Worm (Caenorhabditis elegans) whole organism, young adult: Measurements from ENCODE around the gene jamp-1.

ENCODE experiments used
- B0261.1 ChIP-seq: sonication (generic microtip); optimal IDR thresholded peaks from 2 replicates; lab custom pipeline; 2016; ENCODE audit warnings: mild to moderate bottlenecking, missing genetic modification characterization, moderate library complexity, missing compliant biosample characterization
- C17E4.6 ChIP-seq: fragments of 200-800 bp; sonication (Bioruptor generic); IDR thresholded peaks from 2 replicates; pipeline ENCODE4 v1.3.6; 2022; ENCODE audit warnings: missing genetic modification reagents, missing genetic modification characterization, missing compliant biosample characterization
- F49E8.2 ChIP-seq: sonication (generic microtip); optimal IDR thresholded peaks from 3 replicates; lab custom pipeline; 2017; ENCODE audit warnings: missing genetic modification characterization, mild to moderate bottlenecking, missing compliant biosample characterization, antibody characterized with exemption, moderate library complexity; ENCODE audit not compliant: insufficient read depth
- F52B5.7 ChIP-seq: sonication (generic microtip); optimal IDR thresholded peaks from 2 replicates; lab custom pipeline; 2016; ENCODE audit warnings: mild to moderate bottlenecking, missing genetic modification characterization, missing compliant biosample characterization
- K11D2.4 ChIP-seq: fragments of 200-800 bp; sonication (Bioruptor generic); IDR thresholded peaks from 2 replicates; pipeline ENCODE4 v1.3.6; 2022; ENCODE audit warnings: missing genetic modification reagents, missing genetic modification characterization, missing compliant biosample characterization
- Y53F4B.3 ChIP-seq: fragments of 200-800 bp; sonication (Bioruptor generic); IDR thresholded peaks from 2 replicates; pipeline ENCODE4 v1.3.6; 2022; ENCODE audit warnings: missing genetic modification reagents, missing genetic modification characterization, missing compliant biosample characterization
- Y79H2A.3 ChIP-seq: fragments of 200-800 bp; sonication (Bioruptor generic); conservative IDR thresholded peaks from 2 replicates; pipeline ENCODE4 v1.3.6; 2022; ENCODE audit warnings: missing genetic modification reagents, missing genetic modification characterization, missing compliant biosample characterization
- Y95B8A.8 ChIP-seq: fragments of 200-800 bp; sonication (Bioruptor generic); IDR thresholded peaks from 2 replicates; pipeline ENCODE4 v1.3.6; 2022; ENCODE audit warnings: missing genetic modification reagents, missing genetic modification characterization, missing compliant biosample characterization
- ZK185.1 ChIP-seq: sonication (generic microtip); optimal IDR thresholded peaks from 2 replicates; lab custom pipeline; 2016; ENCODE audit warnings: mild to moderate bottlenecking, missing genetic modification characterization, missing compliant biosample characterization; ENCODE audit not compliant: poor library complexity, severe bottlenecking
- akir-1 ChIP-seq: fragments of 200-800 bp; sonication (Bioruptor generic); optimal IDR thresholded peaks from 2 replicates; lab custom pipeline; 2018; ENCODE audit warnings: mild to moderate bottlenecking, missing genetic modification characterization, moderate library complexity, missing compliant biosample characterization
- atf-7 ChIP-seq: sonication (generic microtip); optimal IDR thresholded peaks from 2 replicates; lab custom pipeline; 2017; ENCODE audit warnings: mild to moderate bottlenecking, missing genetic modification characterization, missing compliant biosample characterization
- athp-1 ChIP-seq: sonication (generic microtip); optimal IDR thresholded peaks from 2 replicates; lab custom pipeline; 2017; ENCODE audit warnings: mild to moderate bottlenecking, missing genetic modification characterization, missing compliant biosample characterization
- ccch-3 ChIP-seq: fragments of 200-800 bp; sonication (Bioruptor generic); optimal IDR thresholded peaks from 2 replicates; lab custom pipeline; 2018; ENCODE audit warnings: mild to moderate bottlenecking, missing genetic modification characterization, missing compliant biosample characterization
- cebp-1 ChIP-seq, 2 experiments: fragments of 200-800 bp in 1 of 2; sonication (Bioruptor generic) in 1 of 2; sonication (generic microtip) in 1 of 2; IDR thresholded peaks in 1 of 2; optimal IDR thresholded peaks in 1 of 2; 2 replicates each; pipeline versions ENCODE4 v1.3.6 to Lab custom; 2017 to 2022; ENCODE audit warnings: missing compliant biosample characterization in 2 of 2, missing genetic modification characterization in 2 of 2, mild to moderate bottlenecking in 1 of 2, missing genetic modification reagents in 1 of 2, moderate library complexity in 1 of 2
- cebp-2 ChIP-seq: fragments of 200-800 bp; sonication (Bioruptor generic); IDR thresholded peaks from 2 replicates; pipeline ENCODE4 v1.3.6; 2022; ENCODE audit warnings: missing genetic modification characterization, missing compliant biosample characterization
- dox-1 ChIP-seq: fragments of 200-800 bp; sonication (Bioruptor generic); IDR thresholded peaks from 2 replicates; pipeline ENCODE4 v1.3.6; 2022; ENCODE audit warnings: missing genetic modification reagents, missing genetic modification characterization, missing compliant biosample characterization
- dpff-1 ChIP-seq: sonication (generic microtip); optimal IDR thresholded peaks from 2 replicates; lab custom pipeline; 2017; ENCODE audit warnings: mild to moderate bottlenecking, missing genetic modification characterization, missing compliant biosample characterization
- egl-18 ChIP-seq: fragments of 200-800 bp; sonication (Bioruptor generic); IDR thresholded peaks from 2 replicates; pipeline ENCODE4 v1.3.6; 2022; ENCODE audit warnings: missing genetic modification reagents, missing genetic modification characterization, missing compliant biosample characterization
- egrh-3 ChIP-seq: fragments of 200-800 bp; sonication (Bioruptor generic); IDR thresholded peaks from 2 replicates; pipeline ENCODE4 v1.3.6; 2022; ENCODE audit warnings: missing genetic modification reagents, missing genetic modification characterization, missing compliant biosample characterization
- ekl-4 ChIP-seq: fragments of 200-800 bp; sonication (Bioruptor generic); IDR thresholded peaks from 2 replicates; pipeline ENCODE4 v1.3.6; 2022; ENCODE audit warnings: missing genetic modification reagents, missing genetic modification characterization, missing compliant biosample characterization
- ets-4 ChIP-seq: fragments of 200-800 bp; sonication (Bioruptor generic); optimal IDR thresholded peaks from 2 replicates; lab custom pipeline; 2018; ENCODE audit warnings: mild to moderate bottlenecking, missing genetic modification characterization, missing compliant biosample characterization
- hlh-12 ChIP-seq: sonication (generic microtip); optimal IDR thresholded peaks from 2 replicates; lab custom pipeline; 2016; ENCODE audit warnings: missing genetic modification characterization, missing compliant biosample characterization
- hmg-20 ChIP-seq: fragments of 200-800 bp; sonication (Bioruptor generic); IDR thresholded peaks from 2 replicates; pipeline ENCODE4 v1.3.6; 2022; ENCODE audit warnings: missing genetic modification reagents, missing genetic modification characterization, missing compliant biosample characterization
- let-526 ChIP-seq: fragments of 200-800 bp; sonication (Bioruptor generic); IDR thresholded peaks from 2 replicates; pipeline ENCODE4 v1.3.6; 2022; ENCODE audit warnings: missing genetic modification reagents, missing genetic modification characterization, missing compliant biosample characterization
- lin-26 ChIP-seq: fragments of 200-800 bp; sonication (Bioruptor generic); IDR thresholded peaks from 2 replicates; pipeline ENCODE4 v1.3.6; 2022; ENCODE audit warnings: missing genetic modification reagents, missing genetic modification characterization, missing compliant biosample characterization
- lin-35 ChIP-seq, 3 experiments: fragments of 150-350 bp in 2 of 3; sonication (generic microtip) in 1 of 3; optimal IDR thresholded peaks; 2 replicates each; lab custom pipeline; 2014 to 2018; ENCODE audit warnings: missing biosample characterization in 3 of 3, missing genetic modification characterization in 3 of 3, missing genetic modification reagents in 3 of 3
- lsy-27 ChIP-seq: sonication (generic microtip); optimal IDR thresholded peaks from 2 replicates; lab custom pipeline; 2017; ENCODE audit warnings: missing genetic modification characterization, mild to moderate bottlenecking, missing compliant biosample characterization, antibody characterized with exemption, missing genotype, borderline replicate concordance; ENCODE audit not compliant: insufficient read depth
- madf-10 ChIP-seq: sonication (generic microtip); optimal IDR thresholded peaks from 2 replicates; lab custom pipeline; 2016; ENCODE audit warnings: mild to moderate bottlenecking, missing genetic modification characterization, missing compliant biosample characterization
- madf-8 ChIP-seq: fragments of 200-800 bp; sonication (Bioruptor generic); conservative IDR thresholded peaks from 2 replicates; pipeline ENCODE4 v1.3.6; 2022; ENCODE audit warnings: missing genetic modification reagents, missing genetic modification characterization, missing compliant biosample characterization
- mes-4 ChIP-seq: sonication (generic microtip); optimal IDR thresholded peaks from 2 replicates; lab custom pipeline; 2016; ENCODE audit warnings: missing genotype, missing genetic modification characterization, missing compliant biosample characterization
- mxl-1 ChIP-seq: sonication (generic microtip); optimal IDR thresholded peaks from 2 replicates; lab custom pipeline; 2016; ENCODE audit warnings: missing genetic modification characterization, missing compliant biosample characterization
- nfya-2 ChIP-seq: fragments of 200-800 bp; sonication (Bioruptor generic); IDR thresholded peaks from 2 replicates; pipeline ENCODE4 v1.3.6; 2022; ENCODE audit warnings: missing genetic modification reagents, missing genetic modification characterization, missing compliant biosample characterization
- nfyb-1 ChIP-seq: fragments of 200-800 bp; sonication (Bioruptor generic); IDR thresholded peaks from 2 replicates; pipeline ENCODE4 v1.3.6; 2022; ENCODE audit warnings: missing genetic modification reagents, missing genetic modification characterization, missing compliant biosample characterization
- nhr-27 ChIP-seq: fragments of 200-800 bp; sonication (Bioruptor generic); optimal IDR thresholded peaks from 2 replicates; lab custom pipeline; 2018; ENCODE audit warnings: mild to moderate bottlenecking, missing genetic modification characterization, moderate library complexity, missing compliant biosample characterization
- rec-8 ChIP-seq, 2 experiments: sonication (generic microtip); optimal IDR thresholded peaks; 2 replicates each; lab custom pipeline; 2016; ENCODE audit warnings: mild to moderate bottlenecking in 2 of 2, missing genetic modification characterization in 2 of 2, missing genetic modification reagents in 2 of 2, missing genotype in 2 of 2, missing biosample characterization in 1 of 2, missing compliant biosample characterization in 1 of 2, moderate library complexity in 1 of 2
- sea-2 ChIP-seq: fragments of 200-800 bp; sonication (Bioruptor generic); IDR thresholded peaks from 2 replicates; pipeline ENCODE4 v1.3.6; 2022; ENCODE audit warnings: missing genetic modification characterization, missing compliant biosample characterization
- snpc-1.1 ChIP-seq: sonication (generic microtip); optimal IDR thresholded peaks from 2 replicates; lab custom pipeline; 2017; ENCODE audit warnings: missing genetic modification characterization, mild to moderate bottlenecking, missing compliant biosample characterization, antibody characterized with exemption, moderate library complexity, missing genotype, missing genetic modification reagents; ENCODE audit not compliant: insufficient read depth
- snpc-3.4 ChIP-seq: sonication (generic microtip); optimal IDR thresholded peaks from 2 replicates; lab custom pipeline; 2017; ENCODE audit warnings: missing genetic modification characterization, mild to moderate bottlenecking, missing compliant biosample characterization, antibody characterized with exemption, moderate library complexity, missing genotype, missing genetic modification reagents
- snpc-4 ChIP-seq, 5 experiments: fragments of 150-350 bp in 1 of 5; sonication (generic microtip) in 4 of 5; optimal IDR thresholded peaks; 2 replicates each; lab custom pipeline; 2014 to 2018; ENCODE audit warnings: missing genetic modification characterization in 5 of 5, missing biosample characterization in 3 of 5, antibody characterized with exemption in 2 of 5, mild to moderate bottlenecking in 2 of 5, missing compliant biosample characterization in 2 of 5, missing genotype in 2 of 5, moderate library complexity in 2 of 5, missing genetic modification reagents in 1 of 5
- somi-1 ChIP-seq: fragments of 200-800 bp; sonication (Bioruptor generic); optimal IDR thresholded peaks from 2 replicates; lab custom pipeline; 2018; ENCODE audit warnings: mild to moderate bottlenecking, missing genetic modification characterization, missing compliant biosample characterization
- tbx-9 ChIP-seq: sonication (generic microtip); optimal IDR thresholded peaks from 2 replicates; lab custom pipeline; 2016; ENCODE audit warnings: borderline replicate concordance, missing genetic modification characterization, inconsistent platforms, missing compliant biosample characterization
- zfh-2 ChIP-seq: fragments of 200-800 bp; sonication (Bioruptor generic); conservative IDR thresholded peaks from 2 replicates; pipeline ENCODE4 v1.3.6; 2022; ENCODE audit warnings: missing genetic modification reagents, missing genetic modification characterization, missing compliant biosample characterization
- zim-3 ChIP-seq: sonication (generic microtip); optimal IDR thresholded peaks from 2 replicates; lab custom pipeline; 2017; ENCODE audit warnings: mild to moderate bottlenecking, missing genetic modification characterization, moderate library complexity, missing compliant biosample characterization
- ztf-18 ChIP-seq: sonication (generic microtip); optimal IDR thresholded peaks from 2 replicates; lab custom pipeline; 2016; ENCODE audit warnings: missing genotype, mild to moderate bottlenecking, missing genetic modification characterization, missing compliant biosample characterization
- ztf-22 ChIP-seq: fragments of 200-800 bp; sonication (Bioruptor generic); optimal IDR thresholded peaks from 2 replicates; lab custom pipeline; 2018; ENCODE audit warnings: mild to moderate bottlenecking, missing genetic modification characterization, moderate library complexity, missing compliant biosample characterization
- ztf-26 ChIP-seq: sonication (generic microtip); optimal IDR thresholded peaks from 2 replicates; lab custom pipeline; 2017; ENCODE audit warnings: missing genetic modification characterization, missing compliant biosample characterization

The jamp-1 gene

ce11 chrV:6098755-6099155, 47.7 kb upstream of the jamp-1 start (continued):
- TF ChIP-seq nfyb-1 (GFP tag; lab: Robert Waterston, UW) (peak; percentile 79; the same call in 1 of the 2 replicates), zfh-2 (GFP tag; lab: Robert Waterston, UW) (no peak), madf-10 (tag; lab: Kevin White, UChicago) (no peak), ztf-22 (GFP tag; lab: Kevin White, UChicago) (no peak), zim-3 (tag; lab: Kevin White, UChicago) (no peak), hmg-20 (GFP tag; lab: Robert Waterston, UW) (no peak), Y53F4B.3 (GFP tag; lab: Robert Waterston, UW) (no peak), lin-35 (GFP tag; optimal IDR thresholded peaks at IDR 0.05; lab: Kevin White, UChicago) (no peak), nfya-2 (GFP tag; lab: Robert Waterston, UW) (no peak), sea-2 (no peak), egrh-3 (GFP tag; lab: Robert Waterston, UW) (no peak), ztf-26 (no peak), athp-1 (tag; lab: Kevin White, UChicago) (peak; percentile 49), atf-7 (tag; lab: Kevin White, UChicago) (no peak), Y79H2A.3 (peak; percentile 73; the same call in 1 of the 2 replicates), lsy-27 (no peak), K11D2.4 (GFP tag; lab: Robert Waterston, UW) (no peak), ccch-3 (no peak), B0261.1 (tag; lab: Kevin White, UChicago) (no peak), F49E8.2 (tag; lab: Kevin White, UChicago) (no peak), lin-26 (GFP tag; lab: Robert Waterston, UW) (peak; percentile 58; the same call in 1 of the 2 replicates), ZK185.1 (tag; lab: Kevin White, UChicago) (no peak), Y95B8A.8 (GFP tag; lab: Robert Waterston, UW) (peak; percentile 38; the same call in 1 of the 2 replicates), ekl-4 (GFP tag; lab: Robert Waterston, UW) (no peak), snpc-4 (GFP tag; optimal IDR thresholded peaks at IDR 0.05; lab: Kevin White, UChicago) (no peak), snpc-4 (tag; optimal IDR thresholded peaks at IDR 0.05; lab: Kevin White, UChicago) (peak in 1 of 4 experiments; percentile 2), akir-1 (GFP tag; lab: Kevin White, UChicago) (no peak), tbx-9 (tag; lab: Kevin White, UChicago) (no peak), ets-4 (GFP tag; lab: Kevin White, UChicago) (no peak), mes-4 (tag; lab: Kevin White, UChicago) (no peak), dpff-1 (tag; lab: Kevin White, UChicago) (no peak), egl-18 (GFP tag; lab: Robert Waterston, UW) (no peak), let-526 (no peak), F52B5.7 (tag; lab: Kevin White, UChicago) (no peak), madf-8 (GFP tag; lab: Robert Waterston, UW) (0 out of 2 replicates have a peak, but pooled peaks have one; percentile 7), cebp-2 (GFP tag; lab: Robert Waterston, UW) (no peak), rec-8 (tag; optimal IDR thresholded peaks at IDR 0.05; lab: Kevin White, UChicago) (peak in 1 of 2 experiments; percentile 10), ztf-18 (tag; lab: Kevin White, UChicago) (no peak), snpc-1.1 (tag; lab: Kevin White, UChicago) (no peak), mxl-1 (tag; lab: Kevin White, UChicago) (peak; percentile 32), cebp-1 (GFP tag; IDR thresholded peaks at IDR 0.05; lab: Robert Waterston, UW) (no peak), cebp-1 (tag; optimal IDR thresholded peaks at IDR 0.05; lab: Kevin White, UChicago) (peak; percentile 9), somi-1 (GFP tag; lab: Kevin White, UChicago) (no peak), C17E4.6 (GFP tag; lab: Robert Waterston, UW) (no peak), snpc-3.4 (peak; percentile 51), hlh-12 (tag; lab: Kevin White, UChicago) (no peak), nhr-27 (tag; lab: Kevin White, UChicago) (no peak), dox-1 (GFP tag; lab: Robert Waterston, UW) (no peak; the same call in 1 of the 2 replicates)
